Fruit fly (Drosophila melanogaster): ENCODE measurements around the gene ArgRS.
A peak's percentile ranks its signal among the peaks of the same experiment; 100 is the strongest.

ArgRS gene

dm6 chrX:15891606-15892345, 47.8 kb upstream of the ArgRS start, which contains the start of gene shi (continued):
- TF ChIP-seq CG17359 (tag; optimal IDR thresholded peaks at IDR 0.05) (no peak), Sry-δ (GFP tag; optimal IDR thresholded peaks at IDR 0.05) (peak; percentile 94), CG12942 (GFP tag; optimal IDR thresholded peaks at IDR 0.05) (no peak), ERR (GFP tag; optimal IDR thresholded peaks at IDR 0.05) (no peak), CG14860 (GFP tag; IDR thresholded peaks at IDR 0.05; ENCODE audit: partially characterized antibody) (peak; percentile 97), Nf-YA (GFP tag; IDR thresholded peaks at IDR 0.05) (0 out of 2 replicates have a peak, but pooled peaks have one; percentile 18), insv (GFP tag; optimal IDR thresholded peaks at IDR 0.05) (peak in 1 of 2 experiments; percentile 67), cas (GFP tag; IDR thresholded peaks at IDR 0.05) (no peak), CG9727 (GFP tag; optimal IDR thresholded peaks at IDR 0.05) (no peak), CG15514 (GFP tag; optimal IDR thresholded peaks at IDR 0.05) (peak; percentile 60), CG11695 (GFP tag; IDR thresholded peaks at IDR 0.05) (no peak), Hr51 (GFP tag; optimal IDR thresholded peaks at IDR 0.05) (peak in 1 of 2 experiments; percentile 53), gcm (GFP tag; optimal IDR thresholded peaks at IDR 0.05) (no peak), E2f1 (GFP tag; IDR thresholded peaks at IDR 0.05) (no peak), Sox100B (GFP tag; optimal IDR thresholded peaks at IDR 0.05) (no peak), nau (GFP tag; optimal IDR thresholded peaks at IDR 0.05) (no peak), CG7556 (GFP tag; optimal IDR thresholded peaks at IDR 0.05) (no peak), p53 (GFP tag; optimal IDR thresholded peaks at IDR 0.05) (no peak), Ssrp (tag; optimal IDR thresholded peaks at IDR 0.05) (no peak), Xbp1 (GFP tag; optimal IDR thresholded peaks at IDR 0.05) (no peak), CG7987 (GFP tag; optimal IDR thresholded peaks at IDR 0.05) (no peak), CG10147 (GFP tag; optimal IDR thresholded peaks at IDR 0.05) (no peak), trh (GFP tag; optimal IDR thresholded peaks at IDR 0.05) (no peak), vfl (GFP tag; optimal IDR thresholded peaks at IDR 0.05) (no peak), CG8089 (GFP tag; optimal IDR thresholded peaks at IDR 0.05) (no peak), pb (GFP tag; optimal IDR thresholded peaks at IDR 0.05) (no peak), CG18764 (GFP tag; optimal IDR thresholded peaks at IDR 0.05) (no peak), CG2120 (GFP tag; optimal IDR thresholded peaks at IDR 0.05) (peak; percentile 48), CG4404 (GFP tag; IDR thresholded peaks at IDR 0.05) (no peak), inv (GFP tag; IDR thresholded peaks at IDR 0.05; ENCODE audit: partially characterized antibody) (peak; percentile 97), h (optimal IDR thresholded peaks at IDR 0.05) (no peak), unpg (GFP tag; optimal IDR thresholded peaks at IDR 0.05) (no peak), CG2712 (tag; optimal IDR thresholded peaks at IDR 0.05) (peak; percentile 46), stwl (tag; optimal IDR thresholded peaks at IDR 0.05) (peak; percentile 89), CG4360 (GFP tag; IDR thresholded peaks at IDR 0.05) (no peak), Nf-YB (GFP tag; optimal IDR thresholded peaks at IDR 0.05) (peak; percentile 18), pzg (GFP tag; optimal IDR thresholded peaks at IDR 0.05) (peak; percentile 94), jigr1 (GFP tag; IDR thresholded peaks at IDR 0.05) (no peak), CG16779 (GFP tag; IDR thresholded peaks at IDR 0.05) (no peak), Hr78 (GFP tag; optimal IDR thresholded peaks at IDR 0.05) (peak in 1 of 2 experiments; percentile 100), CG13624 (GFP tag; optimal IDR thresholded peaks at IDR 0.05) (peak; percentile 19), CG18476 (GFP tag; optimal IDR thresholded peaks at IDR 0.05) (no peak), YL-1 (GFP tag; optimal IDR thresholded peaks at IDR 0.05) (no peak), Sry-β (GFP tag; optimal IDR thresholded peaks at IDR 0.05) (no peak), Doc2 (GFP tag; IDR thresholded peaks at IDR 0.05) (no peak), Lim3 (GFP tag; IDR thresholded peaks at IDR 0.05) (no peak), D (optimal IDR thresholded peaks at IDR 0.05) (no peak), D (GFP tag; optimal IDR thresholded peaks at IDR 0.05) (no peak), CG9932 (GFP tag; IDR thresholded peaks at IDR 0.05) (no peak), HLH3B (GFP tag; IDR thresholded peaks at IDR 0.05) (no peak)
